Fruit fly (Drosophila melanogaster) whole organism, embryonic: ENCODE results near the gene CG15170.
A peak's percentile ranks its signal among the peaks of the same experiment; 100 is the strongest.

Source experiments
- CG10147 ChIP-seq: fragments of 200-800 bp; sonication (Bioruptor generic); optimal IDR thresholded peaks from 2 replicates; lab custom pipeline; 2019; ENCODE audit warnings: missing biosample characterization, mild to moderate bottlenecking, missing genetic modification characterization, moderate library complexity
- CG12942 ChIP-seq: fragments of 200-800 bp; sonication (Bioruptor generic); optimal IDR thresholded peaks from 3 replicates; lab custom pipeline; 2016; ENCODE audit warnings: missing biosample characterization, missing genetic modification characterization
- CG14710 ChIP-seq: fragments of 200-800 bp; sonication (Bioruptor generic); optimal IDR thresholded peaks from 3 replicates; lab custom pipeline; 2019; ENCODE audit warnings: missing biosample characterization, mild to moderate bottlenecking, missing genetic modification characterization, moderate library complexity
- CG16815 ChIP-seq: fragments of 200-800 bp; sonication (Bioruptor generic); optimal IDR thresholded peaks from 3 replicates; lab custom pipeline; 2017; ENCODE audit warnings: missing biosample characterization, mild to moderate bottlenecking, missing genetic modification characterization
- CG17385 ChIP-seq: fragments of 200-800 bp; sonication (Bioruptor generic); optimal IDR thresholded peaks from 3 replicates; lab custom pipeline; 2018; ENCODE audit warnings: missing biosample characterization, mild to moderate bottlenecking, missing genetic modification characterization
- CG17802 ChIP-seq: fragments of 200-800 bp; sonication (Bioruptor generic); optimal IDR thresholded peaks from 2 replicates; lab custom pipeline; 2018; ENCODE audit warnings: missing biosample characterization, mild to moderate bottlenecking, missing genetic modification characterization, moderate library complexity
- CG2202 ChIP-seq: fragments of 200-800 bp; sonication (Bioruptor generic); optimal IDR thresholded peaks from 2 replicates; lab custom pipeline; 2018; ENCODE audit warnings: missing biosample characterization, mild to moderate bottlenecking, missing genetic modification characterization
- CG30403 ChIP-seq: fragments of 200-800 bp; sonication (Bioruptor generic); optimal IDR thresholded peaks from 3 replicates; lab custom pipeline; 2016; ENCODE audit warnings: missing biosample characterization, missing genetic modification characterization
- CG34422 ChIP-seq: fragments of 200-800 bp; sonication (Bioruptor generic); IDR thresholded peaks from 3 replicates; pipeline ENCODE4 v1.3.6; 2022; ENCODE audit warnings: missing biosample characterization, missing genetic modification characterization
- CG4328 ChIP-seq: fragments of 200-800 bp; sonication (Bioruptor generic); optimal IDR thresholded peaks from 3 replicates; lab custom pipeline; 2017; ENCODE audit warnings: missing biosample characterization, missing genetic modification reagents, missing genetic modification characterization
- CG4404 ChIP-seq: fragments of 200-800 bp; sonication (Bioruptor generic); IDR thresholded peaks from 2 replicates; pipeline ENCODE4 v1.3.6; 2022; ENCODE audit warnings: missing biosample characterization, missing genetic modification characterization
- CG6689 ChIP-seq: fragments of 200-800 bp; sonication (Bioruptor generic); IDR thresholded peaks from 2 replicates; pipeline ENCODE4 v1.3.6; 2022; ENCODE audit warnings: missing biosample characterization, missing genetic modification characterization
- CG6854 ChIP-seq: fragments of 200-800 bp; sonication (Bioruptor generic); optimal IDR thresholded peaks from 3 replicates; lab custom pipeline; 2017; ENCODE audit warnings: missing biosample characterization, mild to moderate bottlenecking, missing genetic modification characterization
- CG8281 ChIP-seq: fragments of 200-800 bp; sonication (Bioruptor generic); optimal IDR thresholded peaks from 2 replicates; lab custom pipeline; 2018; ENCODE audit warnings: missing biosample characterization, mild to moderate bottlenecking, missing genetic modification characterization, moderate library complexity
- CG9215 ChIP-seq: fragments of 200-800 bp; sonication (Bioruptor generic); IDR thresholded peaks from 2 replicates; pipeline ENCODE4 v1.3.6; 2022; ENCODE audit warnings: missing biosample characterization, missing genetic modification characterization
- CG9727 ChIP-seq: fragments of 200-800 bp; sonication (Bioruptor generic); optimal IDR thresholded peaks from 3 replicates; lab custom pipeline; 2017; ENCODE audit warnings: missing biosample characterization, mild to moderate bottlenecking, missing genetic modification characterization
- CG9817 ChIP-seq: fragments of 200-800 bp; sonication (Bioruptor generic); optimal IDR thresholded peaks from 2 replicates; lab custom pipeline; 2018; ENCODE audit warnings: missing biosample characterization, mild to moderate bottlenecking, missing genetic modification characterization, moderate library complexity
- Chrac-16 ChIP-seq: fragments of 200-800 bp; sonication (Bioruptor generic); optimal IDR thresholded peaks from 3 replicates; lab custom pipeline; 2016; ENCODE audit warnings: missing biosample characterization, missing genetic modification characterization
- Dbx ChIP-seq: fragments of 200-800 bp; sonication (Bioruptor generic); IDR thresholded peaks from 3 replicates; pipeline ENCODE4 v1.3.6; 2022; ENCODE audit warnings: missing biosample characterization, missing genetic modification characterization
- Deaf1 ChIP-seq: fragments of 200-800 bp; optimal IDR thresholded peaks from 3 replicates; lab custom pipeline; 2019; ENCODE audit warnings: missing biosample characterization, mild to moderate bottlenecking, missing genetic modification characterization, moderate library complexity
- Dip2 ChIP-seq: fragments of 200-800 bp; sonication (Bioruptor generic); IDR thresholded peaks from 2 replicates; pipeline ENCODE4 v1.3.6; 2022; ENCODE audit warnings: missing biosample characterization, missing genetic modification characterization
- Dip3 ChIP-seq: fragments of 200-800 bp; sonication (Bioruptor generic); optimal IDR thresholded peaks from 3 replicates; lab custom pipeline; 2016; ENCODE audit warnings: missing biosample characterization, missing genetic modification characterization
- Fer2 ChIP-seq: fragments of 200-800 bp; sonication (Bioruptor generic); optimal IDR thresholded peaks from 2 replicates; lab custom pipeline; 2018; ENCODE audit warnings: missing biosample characterization, mild to moderate bottlenecking, missing genetic modification characterization, moderate library complexity
- Fer3 ChIP-seq: fragments of 200-800 bp; sonication (Bioruptor generic); optimal IDR thresholded peaks from 2 replicates; lab custom pipeline; 2018; ENCODE audit warnings: missing biosample characterization, mild to moderate bottlenecking, missing genetic modification characterization, moderate library complexity
- H2.0 ChIP-seq: fragments of 200-800 bp; sonication (Bioruptor generic); IDR thresholded peaks from 2 replicates; pipeline ENCODE4 v1.3.6; 2022; ENCODE audit warnings: missing biosample characterization, missing genetic modification characterization
- NC2β ChIP-seq: fragments of 200-800 bp; sonication (Bioruptor generic); optimal IDR thresholded peaks from 2 replicates; lab custom pipeline; 2016; ENCODE audit warnings: missing biosample characterization, missing genetic modification characterization
- Nf-YB ChIP-seq: fragments of 200-800 bp; sonication (Bioruptor generic); optimal IDR thresholded peaks from 3 replicates; lab custom pipeline; 2019; ENCODE audit warnings: missing biosample characterization, mild to moderate bottlenecking, missing genetic modification characterization, moderate library complexity
- NfI ChIP-seq: fragments of 200-800 bp; sonication (Bioruptor generic); optimal IDR thresholded peaks from 3 replicates; lab custom pipeline; 2018; ENCODE audit warnings: missing biosample characterization, mild to moderate bottlenecking, missing genetic modification characterization, moderate library complexity
- PHDP ChIP-seq: fragments of 200-800 bp; sonication (Bioruptor generic); optimal IDR thresholded peaks from 3 replicates; lab custom pipeline; 2018; ENCODE audit warnings: missing biosample characterization, mild to moderate bottlenecking, missing genetic modification characterization, moderate library complexity
- Pdp1 ChIP-seq, 2 experiments: fragments of 200-800 bp; sonication (Bioruptor generic); optimal IDR thresholded peaks; 3 replicates each; lab custom pipeline; 2016; ENCODE audit warnings: missing biosample characterization in 2 of 2, missing genetic modification characterization in 2 of 2, mild to moderate bottlenecking in 1 of 2, moderate library complexity in 1 of 2
- Ptx1 ChIP-seq: fragments of 200-800 bp; sonication (Bioruptor generic); IDR thresholded peaks from 2 replicates; pipeline ENCODE4 v1.3.6; 2022; ENCODE audit warnings: missing biosample characterization, missing genetic modification characterization
- Six4 ChIP-seq: fragments of 200-800 bp; sonication (Bioruptor generic); optimal IDR thresholded peaks from 2 replicates; lab custom pipeline; 2016; ENCODE audit warnings: missing biosample characterization, missing genetic modification characterization
- Tbp ChIP-seq: fragments of >200 bp; optimal IDR thresholded peaks from 2 replicates; lab custom pipeline; 2018; ENCODE audit warnings: missing biosample characterization, missing genetic modification characterization
- corto ChIP-seq: fragments of 200-800 bp; sonication (Bioruptor generic); optimal IDR thresholded peaks from 2 replicates; lab custom pipeline; 2016; ENCODE audit warnings: missing biosample characterization, mild to moderate bottlenecking, missing genetic modification characterization, moderate library complexity
- ems ChIP-seq: fragments of 200-800 bp; sonication (Bioruptor generic); optimal IDR thresholded peaks from 3 replicates; lab custom pipeline; 2016; ENCODE audit warnings: missing biosample characterization, missing genetic modification characterization
- en ChIP-seq: fragments of 200-800 bp; sonication (Bioruptor generic); optimal IDR thresholded peaks from 2 replicates; lab custom pipeline; 2016; ENCODE audit warnings: missing biosample characterization, missing genetic modification characterization
- esg ChIP-seq: fragments of 200-800 bp; sonication (Bioruptor generic); conservative IDR thresholded peaks from 2 replicates; pipeline ENCODE4 v1.3.6; 2022; ENCODE audit warnings: missing biosample characterization, missing genetic modification characterization
- gcm ChIP-seq: fragments of 200-800 bp; sonication (Bioruptor generic); optimal IDR thresholded peaks from 2 replicates; lab custom pipeline; 2019; ENCODE audit warnings: missing biosample characterization, mild to moderate bottlenecking, missing genetic modification characterization, moderate library complexity
- jigr1 ChIP-seq: fragments of 200-800 bp; sonication (Bioruptor generic); IDR thresholded peaks from 3 replicates; pipeline ENCODE4 v1.3.6; 2022; ENCODE audit warnings: missing biosample characterization, missing genetic modification characterization
- klu ChIP-seq: fragments of 200-800 bp; sonication (Bioruptor generic); IDR thresholded peaks from 2 replicates; pipeline ENCODE4 v1.3.6; 2022; ENCODE audit warnings: missing biosample characterization, missing genetic modification characterization
- lola ChIP-seq, 3 experiments: fragments of >200 bp in 2 of 3; fragments of 200-800 bp in 1 of 3; sonication (Bioruptor generic) in 1 of 3; optimal IDR thresholded peaks; 2 replicates each; lab custom pipeline; 2017 to 2019; ENCODE audit warnings: missing biosample characterization in 3 of 3, missing genetic modification characterization in 3 of 3, mild to moderate bottlenecking in 1 of 3, moderate library complexity in 1 of 3
- oc ChIP-seq: fragments of 200-800 bp; sonication (Bioruptor generic); optimal IDR thresholded peaks from 2 replicates; lab custom pipeline; 2018; ENCODE audit warnings: missing biosample characterization, mild to moderate bottlenecking, missing genetic modification characterization, moderate library complexity
- phol ChIP-seq: fragments of 200-800 bp; sonication (Bioruptor generic); optimal IDR thresholded peaks from 3 replicates; lab custom pipeline; 2018; ENCODE audit warnings: missing biosample characterization, mild to moderate bottlenecking, missing genetic modification characterization, moderate library complexity
- psq ChIP-seq: fragments of 200-800 bp; sonication (Bioruptor generic); optimal IDR thresholded peaks from 2 replicates; lab custom pipeline; 2017; ENCODE audit warnings: missing biosample characterization, missing genetic modification characterization
- row ChIP-seq: fragments of 200-800 bp; sonication (Bioruptor generic); IDR thresholded peaks from 3 replicates; pipeline ENCODE4 v1.3.6; 2022; ENCODE audit warnings: missing biosample characterization, missing genetic modification characterization
- tio ChIP-seq: fragments of 200-800 bp; sonication (Bioruptor generic); optimal IDR thresholded peaks from 2 replicates; lab custom pipeline; 2017; ENCODE audit warnings: missing biosample characterization, missing genetic modification characterization, inconsistent platforms
- twi ChIP-seq: fragments of 200-800 bp; optimal IDR thresholded peaks from 2 replicates; lab custom pipeline; 2019; ENCODE audit warnings: missing biosample characterization, mild to moderate bottlenecking, missing genetic modification characterization, moderate library complexity
- tx ChIP-seq: fragments of 200-800 bp; sonication (Bioruptor generic); optimal IDR thresholded peaks from 2 replicates; lab custom pipeline; 2016; ENCODE audit warnings: missing biosample characterization, missing genetic modification characterization
- unpg ChIP-seq: fragments of 200-800 bp; sonication (Bioruptor generic); optimal IDR thresholded peaks from 3 replicates; lab custom pipeline; 2018; ENCODE audit warnings: missing biosample characterization, mild to moderate bottlenecking, missing genetic modification characterization, moderate library complexity

The CG15170 gene

dm6 chr2L:18948065-18948723 is 41.8 kb downstream of the CG15170 start (continued):
- TF ChIP-seq CG14710 (tag; lab: Kevin White, UChicago) (peak; percentile 74), CG10147 (GFP tag; lab: Kevin White, UChicago) (peak; percentile 10), Fer2 (tag; lab: Kevin White, UChicago) (peak; percentile 32), CG12942 (GFP tag; lab: Kevin White, UChicago) (peak; percentile 48), Ptx1 (GFP tag; lab: Robert Waterston, UW) (peak; percentile 67), Six4 (peak; percentile 64), NC2β (peak; percentile 44), Tbp (GFP tag; lab: Kevin White, UChicago) (no peak), PHDP (peak; percentile 84), Chrac-16 (peak; percentile 54), CG17385 (GFP tag; lab: Kevin White, UChicago) (peak; percentile 62), jigr1 (GFP tag; lab: Robert Waterston, UW) (no peak), CG17802 (tag; lab: Kevin White, UChicago) (peak; percentile 45), Dip3 (GFP tag; lab: Kevin White, UChicago) (peak; percentile 3), CG6854 (GFP tag; lab: Kevin White, UChicago) (no peak), CG16815 (GFP tag; lab: Kevin White, UChicago) (peak; percentile 68), Fer3 (tag; lab: Kevin White, UChicago) (peak; percentile 27), NfI (GFP tag; lab: Kevin White, UChicago) (peak; percentile 73), CG8281 (tag; lab: Kevin White, UChicago) (peak; percentile 17), CG9727 (GFP tag; lab: Kevin White, UChicago) (peak; percentile 58), phol (tag; lab: Kevin White, UChicago) (peak; percentile 81), ems (peak; percentile 34), psq (GFP tag; lab: Kevin White, UChicago) (peak; percentile 48), tx (GFP tag; lab: Kevin White, UChicago) (no peak), Dbx (GFP tag; lab: Robert Waterston, UW) (0 out of 3 replicates have a peak, but pooled peaks have one; percentile 7), Dip2 (GFP tag; lab: Robert Waterston, UW) (no peak), gcm (GFP tag; lab: Kevin White, UChicago) (peak; percentile 80), row (peak; percentile 80), twi (tag; lab: Kevin White, UChicago) (peak; percentile 36), CG9817 (tag; lab: Kevin White, UChicago) (peak; percentile 38), corto (peak; percentile 30), klu (GFP tag; lab: Robert Waterston, UW) (no peak), CG6689 (peak; percentile 74), CG9215 (no peak), Nf-YB (GFP tag; lab: Kevin White, UChicago) (peak; percentile 66), unpg (peak; percentile 81), CG34422 (peak; percentile 10; the same call in 1 of the 3 replicates), CG30403 (peak; percentile 77), CG2202 (peak; percentile 85), en (GFP tag; lab: Kevin White, UChicago) (no peak), tio (peak; percentile 76), H2.0 (0 out of 2 replicates have a peak, but pooled peaks have one; percentile 10), oc (tag; lab: Kevin White, UChicago) (peak; percentile 40), lola (GFP tag; optimal IDR thresholded peaks at IDR 0.05; lab: Kevin White, UChicago) (peak in 1 of 3 experiments; percentile 92), Pdp1 (GFP tag; optimal IDR thresholded peaks at IDR 0.05; lab: Kevin White, UChicago) (peak; percentile 39 to 53), esg (GFP tag; lab: Robert Waterston, UW) (no peak), CG4404 (0 out of 2 replicates have a peak, but pooled peaks have one; percentile 22), Deaf1 (tag; lab: Kevin White, UChicago) (no peak), CG4328 (GFP tag; lab: Kevin White, UChicago) (peak; percentile 17)
